Worm (Caenorhabditis elegans) whole organism, L4 larva: ENCODE results near the gene gadr-2.

ENCODE experiments used
- F10B5.3 ChIP-seq: sonication (generic microtip); optimal IDR thresholded peaks from 2 replicates; lab custom pipeline; 2016; ENCODE audit warnings: mild to moderate bottlenecking, missing genetic modification characterization, missing compliant biosample characterization
- R02D3.7 ChIP-seq: fragments of 150-350 bp; sonication (generic microtip); optimal IDR thresholded peaks from 3 replicates; lab custom pipeline; 2014; ENCODE audit warnings: missing biosample characterization, missing genetic modification characterization
- Y105C5A.15 ChIP-seq: fragments of 200-800 bp; sonication (Bioruptor generic); IDR thresholded peaks from 2 replicates; pipeline ENCODE4 v1.3.6; 2022; ENCODE audit warnings: missing genetic modification characterization, missing compliant biosample characterization
- Y48G9A.11 ChIP-seq: fragments of 200-800 bp; sonication (Bioruptor generic); IDR thresholded peaks from 2 replicates; pipeline ENCODE4 v1.3.6; 2022; ENCODE audit warnings: missing genetic modification reagents, missing genetic modification characterization, missing compliant biosample characterization
- Y75B8A.6 ChIP-seq: fragments of 200-800 bp; sonication (Bioruptor generic); IDR thresholded peaks from 2 replicates; pipeline ENCODE4 v1.3.6; 2022; ENCODE audit warnings: missing genetic modification reagents, missing genetic modification characterization, missing compliant biosample characterization
- ZK546.5 ChIP-seq, 2 experiments: sonication (generic microtip); optimal IDR thresholded peaks; 2 replicates each; lab custom pipeline; 2017; ENCODE audit warnings: missing biosample characterization in 2 of 2, missing genetic modification characterization in 2 of 2
- aha-1 ChIP-seq: fragments of 150-350 bp; peaks from one replicate; lab custom pipeline; 2014; ENCODE audit warnings: missing biosample characterization, missing genetic modification characterization
- arid-1 ChIP-seq: fragments of 200-800 bp; sonication (Bioruptor generic); conservative IDR thresholded peaks from 2 replicates; pipeline ENCODE4 v1.3.6; 2022; ENCODE audit warnings: missing genetic modification reagents, missing genetic modification characterization, missing compliant biosample characterization
- ceh-20 ChIP-seq: fragments of 200-800 bp; sonication (Bioruptor generic); IDR thresholded peaks from 2 replicates; pipeline ENCODE4 v1.3.6; 2022; ENCODE audit warnings: missing genetic modification reagents, missing genetic modification characterization, missing compliant biosample characterization
- ceh-28 ChIP-seq: fragments of 150-350 bp; optimal IDR thresholded peaks from 2 replicates; lab custom pipeline; 2014; ENCODE audit warnings: missing biosample characterization, missing genetic modification reagents, missing genetic modification characterization
- egl-43 ChIP-seq: fragments of 200-800 bp; sonication (Bioruptor generic); IDR thresholded peaks from 2 replicates; pipeline ENCODE4 v1.3.6; 2022; ENCODE audit warnings: missing genetic modification reagents, missing genetic modification characterization, missing compliant biosample characterization
- hlh-11 ChIP-seq: fragments of 200-800 bp; sonication (Bioruptor generic); optimal IDR thresholded peaks from 2 replicates; lab custom pipeline; 2018; ENCODE audit warnings: mild to moderate bottlenecking, missing genetic modification characterization, missing compliant biosample characterization
- hmg-1.1 ChIP-seq: fragments of 200-800 bp; sonication (Bioruptor generic); IDR thresholded peaks from 2 replicates; pipeline ENCODE4 v1.3.6; 2022; ENCODE audit warnings: missing genetic modification reagents, missing genetic modification characterization, missing compliant biosample characterization
- lim-7 ChIP-seq: fragments of 200-800 bp; sonication (Bioruptor generic); IDR thresholded peaks from 2 replicates; pipeline ENCODE4 v1.3.6; 2022; ENCODE audit warnings: missing genetic modification characterization, missing compliant biosample characterization
- lir-3 ChIP-seq: sonication (generic microtip); optimal IDR thresholded peaks from 2 replicates; lab custom pipeline; 2016; ENCODE audit warnings: mild to moderate bottlenecking, missing genetic modification characterization, missing compliant biosample characterization
- lsy-2 ChIP-seq, 2 experiments: fragments of 150-350 bp in 1 of 2; sonication (generic microtip) in 1 of 2; optimal IDR thresholded peaks; 2 replicates each; lab custom pipeline; 2014 to 2017; ENCODE audit warnings: missing biosample characterization in 2 of 2, missing genetic modification characterization in 2 of 2
- mdl-1 ChIP-seq, 2 experiments: fragments of 150-350 bp in 1 of 2; sonication (generic microtip) in 1 of 2; optimal IDR thresholded peaks; 2 replicates each; lab custom pipeline; 2014 to 2017; ENCODE audit warnings: missing biosample characterization in 2 of 2, missing genetic modification characterization in 2 of 2
- mep-1 ChIP-seq: fragments of 150-350 bp; sonication (generic microtip); optimal IDR thresholded peaks from 3 replicates; lab custom pipeline; 2014; ENCODE audit warnings: missing biosample characterization, missing genetic modification characterization
- mxl-2 ChIP-seq: fragments of 200-800 bp; sonication (Bioruptor generic); conservative IDR thresholded peaks from 2 replicates; pipeline ENCODE4 v1.3.6; 2022; ENCODE audit warnings: missing genetic modification reagents, missing genetic modification characterization, missing compliant biosample characterization
- nhr-41 ChIP-seq: fragments of 200-800 bp; sonication (Bioruptor generic); IDR thresholded peaks from 2 replicates; pipeline ENCODE4 v1.3.6; 2022; ENCODE audit warnings: missing genetic modification reagents, missing genetic modification characterization, missing compliant biosample characterization
- nhr-48 ChIP-seq: sonication (generic microtip); optimal IDR thresholded peaks from 2 replicates; lab custom pipeline; 2016; ENCODE audit warnings: mild to moderate bottlenecking, missing genetic modification characterization, missing compliant biosample characterization
- php-3 ChIP-seq: fragments of 200-800 bp; sonication (Bioruptor generic); IDR thresholded peaks from 2 replicates; pipeline ENCODE4 v1.3.6; 2022; ENCODE audit warnings: missing genetic modification reagents, missing genetic modification characterization, missing compliant biosample characterization
- pqm-1 ChIP-seq: sonication (generic microtip); optimal IDR thresholded peaks from 2 replicates; lab custom pipeline; 2017; ENCODE audit warnings: missing biosample characterization, missing genetic modification characterization
- saeg-2 ChIP-seq: fragments of 200-800 bp; sonication (Bioruptor generic); IDR thresholded peaks from 2 replicates; pipeline ENCODE4 v1.3.6; 2022; ENCODE audit warnings: missing genetic modification reagents, missing genetic modification characterization, missing compliant biosample characterization
- skn-1 ChIP-seq: fragments of 150-350 bp; optimal IDR thresholded peaks from 2 replicates; lab custom pipeline; 2014; ENCODE audit warnings: missing biosample characterization, missing genetic modification characterization
- snpc-1.2 ChIP-seq: fragments of 200-800 bp; sonication (Bioruptor generic); IDR thresholded peaks from 2 replicates; pipeline ENCODE4 v1.3.6; 2022; ENCODE audit warnings: missing genetic modification reagents, missing genetic modification characterization, missing compliant biosample characterization
- spr-1 ChIP-seq: sonication (generic microtip); optimal IDR thresholded peaks from 2 replicates; lab custom pipeline; 2016; ENCODE audit warnings: mild to moderate bottlenecking, missing genetic modification characterization, missing compliant biosample characterization
- vab-7 ChIP-seq: fragments of 200-800 bp; sonication (Bioruptor generic); IDR thresholded peaks from 2 replicates; pipeline ENCODE4 v1.3.6; 2022; ENCODE audit warnings: missing genetic modification reagents, missing genetic modification characterization, missing compliant biosample characterization
- zag-1 ChIP-seq: fragments of 150-350 bp; optimal IDR thresholded peaks from 2 replicates; lab custom pipeline; 2014; ENCODE audit warnings: missing biosample characterization, missing genetic modification characterization
- zfp-2 ChIP-seq: sonication (generic microtip); optimal IDR thresholded peaks from 2 replicates; lab custom pipeline; 2016; ENCODE audit warnings: mild to moderate bottlenecking, missing genetic modification characterization, missing compliant biosample characterization
- zfp-3 ChIP-seq: fragments of 200-800 bp; sonication (Bioruptor generic); conservative IDR thresholded peaks from 2 replicates; pipeline ENCODE4 v1.3.6; 2022; ENCODE audit warnings: missing genetic modification reagents, missing genetic modification characterization, missing compliant biosample characterization
- zip-11 ChIP-seq: fragments of 200-800 bp; sonication (Bioruptor generic); IDR thresholded peaks from 2 replicates; pipeline ENCODE4 v1.3.6; 2022; ENCODE audit warnings: missing genetic modification characterization, missing compliant biosample characterization
- ztf-11 ChIP-seq: fragments of 150-350 bp; optimal IDR thresholded peaks from 2 replicates; lab custom pipeline; 2014; ENCODE audit warnings: missing biosample characterization, missing genetic modification characterization
- ztf-7 ChIP-seq: fragments of 150-350 bp; optimal IDR thresholded peaks from 2 replicates; lab custom pipeline; 2014; ENCODE audit warnings: missing biosample characterization, missing genetic modification characterization

The gadr-2 gene

ce11 chrIV:9490320-9490719 is 5.4 kb upstream of the gadr-2 start, which contains the start of gene sru-6:
sru-6 (plus strand) TSS chrIV:9490620.
- no peak for TF ChIP-seq hmg-1.1 (GFP tag; lab: Robert Waterston, UW)

- no peak for TF ChIP-seq ceh-28
- TF ChIP-seq aha-1 = no peak
- TF ChIP-seq mdl-1 (tag; optimal IDR thresholded peaks at IDR 0.05; lab: Kevin White, UChicago) = no peak
- TF ChIP-seq Y48G9A.11 (GFP tag; lab: Robert Waterston, UW) = no peak
- TF ChIP-seq nhr-48 (tag; lab: Kevin White, UChicago) = no peak
- TF ChIP-seq ztf-7 = no peak
- no peak for TF ChIP-seq vab-7 (GFP tag; lab: Robert Waterston, UW)
- TF ChIP-seq php-3 (GFP tag; lab: Robert Waterston, UW) = no peak
- no peak for TF ChIP-seq zag-1 (tag; lab: Kevin White, UChicago)
- no peak for TF ChIP-seq spr-1
- no peak for TF ChIP-seq R02D3.7 (tag; lab: Kevin White, UChicago)
These were observed 3.4 kb upstream of the gadr-2 start, which contains the start of gene sru-1 for ce11 chrIV:9488315-9488714. sru-1 (plus strand) TSS chrIV:9488615.

ce11 chrIV:9486779-9487178 is 1.8 kb upstream of the gadr-2 start:
- TF ChIP-seq skn-1 = no peak
- peak; percentile 93 for TF ChIP-seq aha-1
- no peak for TF ChIP-seq ztf-11 (tag; lab: Kevin White, UChicago)
- no peak for TF ChIP-seq lsy-2 (tag; optimal IDR thresholded peaks at IDR 0.05; lab: Kevin White, UChicago)
- TF ChIP-seq mep-1 (tag; lab: Kevin White, UChicago) = no peak
- no peak for TF ChIP-seq Y105C5A.15 (GFP tag; lab: Robert Waterston, UW)
- TF ChIP-seq egl-43 (GFP tag; lab: Robert Waterston, UW) = no peak
- TF ChIP-seq, all 104 proteins: peak for 1

- TF ChIP-seq ZK546.5 (tag; optimal IDR thresholded peaks at IDR 0.05; lab: Kevin White, UChicago) = no peak
- no peak for TF ChIP-seq zfp-3
- no peak for TF ChIP-seq skn-1
- no peak for TF ChIP-seq mep-1 (tag; lab: Kevin White, UChicago)
- TF ChIP-seq zip-11 (GFP tag; lab: Robert Waterston, UW) = no peak
- no peak for TF ChIP-seq ceh-28
- no peak for TF ChIP-seq lim-7 (GFP tag; lab: Robert Waterston, UW)
- TF ChIP-seq hlh-11 (tag; lab: Kevin White, UChicago) = no peak
- TF ChIP-seq aha-1 = no peak
- no peak for TF ChIP-seq arid-1
- no peak for TF ChIP-seq F10B5.3 (tag; lab: Kevin White, UChicago)
- no peak for TF ChIP-seq saeg-2 (GFP tag; lab: Robert Waterston, UW)
- TF ChIP-seq Y75B8A.6 (GFP tag; lab: Robert Waterston, UW) = no peak
These were observed 1.0 kb upstream of the gadr-2 start, which contains the start of gene sru-2 for ce11 chrIV:9485972-9486371. sru-2 (plus strand) TSS chrIV:9486272.

ce11 chrIV:9480936-9481335 is 4.0 kb downstream of the gadr-2 start, which contains the start of gene cng-3:
cng-3 (minus strand) TSS chrIV:9481037.
- TF ChIP-seq nhr-41 (GFP tag; lab: Robert Waterston, UW) (no peak), lir-3 (tag; lab: Kevin White, UChicago) (no peak), lim-7 (GFP tag; lab: Robert Waterston, UW) (no peak), ceh-20 (GFP tag; lab: Robert Waterston, UW) (no peak), snpc-1.2 (no peak), mxl-2 (GFP tag; lab: Robert Waterston, UW) (no peak), pqm-1 (no peak), zfp-2 (tag; lab: Kevin White, UChicago) (no peak)
